Worm (Caenorhabditis elegans) whole organism, L3 larva: ENCODE measurements around the gene klp-20.

Source experiments
- ama-1 ChIP-seq: fragments of 150-350 bp; optimal IDR thresholded peaks from 2 replicates; lab custom pipeline; 2018
- egl-27 ChIP-seq: sonication (generic microtip); optimal IDR thresholded peaks from 4 replicates; lab custom pipeline; 2017; ENCODE audit warnings: missing biosample characterization, missing genetic modification reagents, missing genetic modification characterization
- elt-3 ChIP-seq, 3 experiments: fragments of 150-350 bp in 1 of 3; sonication (generic microtip) in 2 of 3; optimal IDR thresholded peaks; 2 replicates in 2 of 3; 4 replicates in 1 of 3; lab custom pipeline; 2014 to 2017; ENCODE audit warnings: missing biosample characterization in 3 of 3, missing genetic modification characterization in 3 of 3
- fos-1 ChIP-seq: fragments of 150-350 bp; optimal IDR thresholded peaks from 2 replicates; lab custom pipeline; 2014; ENCODE audit warnings: missing biosample characterization, missing genetic modification characterization
- mml-1 ChIP-seq: fragments of 150-350 bp; sonication (generic microtip); optimal IDR thresholded peaks from 3 replicates; lab custom pipeline; 2014; ENCODE audit warnings: missing biosample characterization, missing genetic modification characterization
- nhr-12 ChIP-seq: fragments of 150-350 bp; optimal IDR thresholded peaks from 2 replicates; lab custom pipeline; 2014; ENCODE audit warnings: missing biosample characterization, missing genetic modification characterization
- pha-4 ChIP-seq: fragments of 150-350 bp; optimal IDR thresholded peaks from 2 replicates; lab custom pipeline; 2014; ENCODE audit warnings: missing biosample characterization, missing genetic modification reagents, missing genetic modification characterization
- skn-1 ChIP-seq: fragments of 150-350 bp; optimal IDR thresholded peaks from 2 replicates; lab custom pipeline; 2014; ENCODE audit warnings: missing biosample characterization, missing genetic modification characterization
- snpc-4 ChIP-seq: fragments of 150-350 bp; optimal IDR thresholded peaks from 2 replicates; lab custom pipeline; 2014; ENCODE audit warnings: missing biosample characterization, missing genetic modification characterization
- tbx-2 ChIP-seq: sonication (generic microtip); optimal IDR thresholded peaks from 2 replicates; lab custom pipeline; 2016; ENCODE audit warnings: mild to moderate bottlenecking, missing genetic modification characterization, missing compliant biosample characterization
- unc-39 ChIP-seq: sonication (generic microtip); optimal IDR thresholded peaks from 4 replicates; lab custom pipeline; 2017; ENCODE audit warnings: missing biosample characterization, missing genetic modification characterization

DNA sequence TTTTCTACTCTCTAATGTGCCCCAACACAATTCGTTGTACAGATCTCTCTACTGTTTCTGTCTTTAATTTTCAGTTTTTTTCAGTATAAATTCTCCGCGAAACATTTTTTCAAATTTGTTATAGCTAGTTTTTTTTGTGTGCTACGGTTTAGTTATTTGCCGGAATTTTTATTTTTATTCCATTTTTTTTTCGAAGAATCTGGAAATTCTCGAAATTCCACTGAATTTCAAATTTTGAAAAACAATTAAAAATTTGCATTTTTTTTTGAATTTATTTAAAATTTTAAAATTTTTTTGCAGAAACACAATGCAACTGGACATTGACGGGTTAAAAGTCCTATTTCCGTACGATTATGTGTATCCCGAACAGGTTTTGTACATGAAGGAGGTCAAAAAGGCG, 55.0 kb downstream of the klp-20 start, which contains the start of gene xpd-1:
- TF ChIP-seq skn-1 (tag; lab: Kevin White, UChicago) (no peak), nhr-12 (tag; lab: Kevin White, UChicago) (no peak), snpc-4 (tag; lab: Kevin White, UChicago) (no peak), ama-1 (lab: Kevin White, UChicago) (no peak), tbx-2 (tag; lab: Kevin White, UChicago) (no peak), fos-1 (tag; lab: Kevin White, UChicago) (no peak), mml-1 (tag; lab: Kevin White, UChicago) (no peak), egl-27 (tag; lab: Kevin White, UChicago) (no peak), unc-39 (tag; lab: Kevin White, UChicago) (no peak), pha-4 (tag; lab: Kevin White, UChicago) (no peak), elt-3 (tag; optimal IDR thresholded peaks at IDR 0.05; lab: Kevin White, UChicago) (no peak)
